Fruit fly (Drosophila melanogaster) S2 (cell line): ENCODE data around the gene Snx27.

ENCODE experiments used
- CG8478 ChIP-seq: fragments of >200 bp; optimal IDR thresholded peaks from 2 replicates; lab custom pipeline; 2018
- CTCF ChIP-seq, 2 experiments: fragments of >200 bp; optimal IDR thresholded peaks; 2 replicates each; lab custom pipeline; 2018

dm6 chrX:5783260-5784040 is 45.6 kb upstream of the Snx27 start:
- TF ChIP-seq CTCF (optimal IDR thresholded peaks at IDR 0.05; lab: Kevin White, UChicago) (no peak), CG8478 (lab: Kevin White, UChicago) (no peak)
